Fruit fly (Drosophila melanogaster) Kc167 (cell line): ENCODE measurements around the gene Reck.

Experiments
- Myc ChIP-seq: fragments of >200 bp; optimal IDR thresholded peaks from 2 replicates; lab custom pipeline; 2017; ENCODE audit warnings: missing external identifiers
- Sin3A ChIP-seq: fragments of >200 bp; optimal IDR thresholded peaks from 2 replicates; lab custom pipeline; 2018; ENCODE audit warnings: missing external identifiers
- h ChIP-seq: fragments of >200 bp; optimal IDR thresholded peaks from 3 replicates; lab custom pipeline; 2018; ENCODE audit warnings: missing external identifiers
- insv ChIP-seq: fragments of >200 bp; optimal IDR thresholded peaks from 3 replicates; lab custom pipeline; 2018; ENCODE audit warnings: missing external identifiers
- psq ChIP-seq: fragments of >200 bp; optimal IDR thresholded peaks from 2 replicates; lab custom pipeline; 2017; ENCODE audit warnings: missing external identifiers
- ttk ChIP-seq: sonication (Bioruptor generic); optimal IDR thresholded peaks from 2 replicates; lab custom pipeline; 2017; ENCODE audit warnings: missing external identifiers

The Reck gene

DNA sequence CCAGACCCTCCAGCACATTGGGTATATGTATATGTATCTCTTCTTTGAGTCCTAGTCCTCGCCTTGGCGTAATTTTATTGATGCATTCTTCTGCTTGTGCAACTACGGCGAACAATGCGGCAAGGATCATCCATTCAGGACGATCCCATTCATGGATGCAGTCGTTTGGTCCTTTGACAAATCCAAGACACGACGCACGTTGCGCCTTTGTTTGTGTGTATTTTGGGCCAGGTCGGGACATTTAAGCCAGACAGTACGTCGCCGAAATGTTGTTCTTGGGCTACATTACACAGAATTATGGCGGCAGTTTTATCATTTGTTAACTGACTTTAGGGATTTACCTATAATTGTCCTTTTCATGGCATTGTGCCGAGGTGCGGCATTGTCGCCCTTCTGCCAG is 31.3 kb upstream of the Reck start:
- TF ChIP-seq Sin3A (lab: Kevin White, UChicago): no peak
- no peak for TF ChIP-seq Myc
- TF ChIP-seq insv (lab: Kevin White, UChicago): no peak
- TF ChIP-seq h (lab: Kevin White, UChicago): no peak
- no peak for TF ChIP-seq ttk
- TF ChIP-seq psq (lab: Kevin White, UChicago): no peak

dm6 chr3L:15043874-15044336 is 30.0 kb upstream of the Reck start, which contains the start of gene ind:
Gene ind, minus strand, starts transcription at chr3L:15043924.
- TF ChIP-seq Myc (no peak), Sin3A (lab: Kevin White, UChicago) (no peak), ttk (no peak), h (lab: Kevin White, UChicago) (no peak), psq (lab: Kevin White, UChicago) (no peak), insv (lab: Kevin White, UChicago) (no peak)

DNA sequence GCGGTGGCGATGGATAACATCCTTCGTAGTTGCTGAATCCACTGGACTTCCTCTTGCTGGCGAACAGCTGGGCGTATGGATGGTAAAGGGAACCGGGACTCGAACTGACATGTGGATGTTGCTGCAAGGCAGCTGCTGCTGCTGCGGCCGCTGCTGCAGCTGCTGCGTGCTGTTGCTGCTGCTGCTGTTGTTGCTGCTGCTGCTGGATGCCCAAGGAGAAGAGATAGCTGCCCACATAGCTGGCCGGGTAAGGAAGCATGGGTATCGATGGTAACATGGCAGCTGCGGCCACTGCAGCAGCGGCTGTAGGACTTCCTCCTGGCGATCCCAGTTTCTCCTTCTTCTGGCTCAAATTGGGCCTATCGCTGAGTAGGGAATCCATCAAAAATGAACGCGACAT is 29.6 kb upstream of the Reck start:
- TF ChIP-seq ttk (no peak), h (lab: Kevin White, UChicago) (no peak), Sin3A (lab: Kevin White, UChicago) (no peak), insv (lab: Kevin White, UChicago) (no peak)

DNA sequence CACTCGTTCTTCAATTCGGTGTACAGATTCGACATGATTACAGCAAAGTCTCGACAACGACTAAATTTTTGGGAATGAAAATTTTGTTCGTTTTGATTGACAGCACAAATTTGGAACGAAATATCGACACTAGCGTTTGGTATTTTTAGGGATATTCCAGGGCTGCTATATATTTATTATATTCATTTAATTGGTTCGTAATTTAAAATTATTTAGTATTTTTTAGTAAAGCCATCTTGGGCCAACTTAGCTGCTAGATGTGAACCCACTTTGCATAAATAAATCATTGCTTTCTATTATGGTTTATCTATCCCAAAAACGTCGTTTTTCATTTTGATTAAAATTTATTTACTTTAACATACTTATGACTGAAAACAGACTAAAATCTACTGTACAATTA is 28.6 kb upstream of the Reck start, which contains the start of gene Rpn12R:
Rpn12R (minus strand) TSS at position 101 of the 400 bp plus-strand sequence.
- TF ChIP-seq ttk (no peak), h (lab: Kevin White, UChicago) (no peak), Myc (no peak), psq (lab: Kevin White, UChicago) (no peak), Sin3A (lab: Kevin White, UChicago) (no peak), insv (lab: Kevin White, UChicago) (no peak)

dm6 chr3L:15040329-15040886 is 26.5 kb upstream of the Reck start:
- TF ChIP-seq Sin3A (lab: Kevin White, UChicago) (no peak), ttk (no peak), h (lab: Kevin White, UChicago) (no peak), psq (lab: Kevin White, UChicago) (no peak)

DNA sequence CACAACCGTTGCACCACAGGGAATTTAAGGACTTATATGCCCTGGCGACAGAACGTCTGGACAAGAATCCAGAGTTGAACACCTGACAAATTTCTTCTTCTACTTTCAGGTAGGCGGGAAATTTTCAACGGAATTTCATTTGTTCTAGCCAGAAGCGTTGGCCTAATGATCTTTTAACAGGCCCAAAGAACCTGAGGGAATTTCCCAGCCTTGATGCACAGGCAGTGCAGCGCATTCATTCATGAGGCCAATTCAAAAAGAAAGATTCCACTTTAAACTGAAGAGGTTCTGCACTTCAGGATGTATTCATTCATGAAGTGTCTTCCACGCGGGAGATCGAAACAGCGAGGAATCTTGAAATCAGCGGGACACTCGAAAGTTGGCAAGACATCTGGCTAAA is 25.6 kb upstream of the Reck start:
- TF ChIP-seq h (lab: Kevin White, UChicago) (no peak), psq (lab: Kevin White, UChicago) (no peak), ttk (no peak), Myc (no peak), insv (lab: Kevin White, UChicago) (no peak), Sin3A (lab: Kevin White, UChicago) (no peak)

DNA sequence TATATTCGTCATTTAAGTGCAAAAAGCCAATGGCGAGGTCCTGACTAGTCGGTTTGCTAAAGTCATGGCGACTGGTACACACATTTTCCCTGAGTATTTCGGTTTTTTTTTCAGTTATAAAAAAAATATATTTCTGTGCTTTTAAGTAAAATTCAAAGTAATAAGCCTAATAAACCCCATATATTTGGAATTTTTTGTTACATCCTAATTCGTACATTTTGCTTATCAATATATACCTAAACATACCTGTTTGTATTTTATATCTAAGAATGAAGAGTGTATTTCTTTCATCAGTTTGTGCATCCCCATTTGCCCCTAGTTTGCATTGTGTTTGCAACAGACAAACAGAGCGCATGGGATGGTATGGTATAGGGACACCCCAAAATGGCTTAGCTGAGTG is 21.7 kb upstream of the Reck start:
- TF ChIP-seq psq (lab: Kevin White, UChicago): no peak
- TF ChIP-seq h (lab: Kevin White, UChicago): no peak
- TF ChIP-seq Sin3A (lab: Kevin White, UChicago): no peak
- no peak for TF ChIP-seq Myc
- no peak for TF ChIP-seq ttk
- no peak for TF ChIP-seq insv (lab: Kevin White, UChicago)

- TF ChIP-seq Myc: no peak
- TF ChIP-seq psq (lab: Kevin White, UChicago): no peak
- no peak for TF ChIP-seq insv (lab: Kevin White, UChicago)
- no peak for TF ChIP-seq ttk
- TF ChIP-seq h (lab: Kevin White, UChicago): no peak
Observed at dm6 chr3L:15034714-15035076, 20.8 kb upstream of the Reck start.

DNA sequence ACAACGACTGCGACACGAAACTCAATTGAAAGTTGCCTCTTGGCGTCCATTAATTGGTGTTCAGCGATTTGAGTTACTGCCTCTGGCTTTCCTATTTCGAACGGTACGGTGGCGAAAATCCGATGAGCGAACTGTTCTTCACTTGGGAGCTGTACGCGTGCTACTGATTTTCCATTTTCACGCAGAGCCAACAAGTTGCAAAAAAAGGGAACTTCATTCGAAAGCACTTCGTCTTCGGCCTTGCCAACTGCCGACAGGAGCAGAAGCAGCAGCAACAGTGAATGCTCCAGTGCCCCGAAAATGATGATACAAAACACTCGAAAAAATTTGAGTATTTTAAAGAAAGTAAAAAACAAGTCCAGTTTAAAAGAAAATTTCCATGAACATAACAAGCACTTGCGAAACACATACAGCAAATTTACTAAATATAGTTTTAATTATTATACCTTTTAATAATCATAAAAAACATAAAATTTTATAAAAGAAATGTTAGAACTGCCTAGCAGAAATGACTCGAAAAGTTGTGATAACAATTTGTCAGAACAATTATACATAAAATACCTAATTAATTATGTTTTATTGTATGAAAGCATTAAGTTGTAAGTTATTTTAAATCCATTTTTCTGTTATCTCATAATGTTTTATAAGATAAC is 20.3 kb upstream of the Reck start:
- TF ChIP-seq h (lab: Kevin White, UChicago) (no peak), ttk (no peak), Myc (no peak)

dm6 chr3L:15031773-15032172 is 17.9 kb upstream of the Reck start:
- TF ChIP-seq ttk (no peak), psq (lab: Kevin White, UChicago) (no peak), Myc (no peak), h (lab: Kevin White, UChicago) (no peak), Sin3A (lab: Kevin White, UChicago) (no peak), insv (lab: Kevin White, UChicago) (no peak)

DNA sequence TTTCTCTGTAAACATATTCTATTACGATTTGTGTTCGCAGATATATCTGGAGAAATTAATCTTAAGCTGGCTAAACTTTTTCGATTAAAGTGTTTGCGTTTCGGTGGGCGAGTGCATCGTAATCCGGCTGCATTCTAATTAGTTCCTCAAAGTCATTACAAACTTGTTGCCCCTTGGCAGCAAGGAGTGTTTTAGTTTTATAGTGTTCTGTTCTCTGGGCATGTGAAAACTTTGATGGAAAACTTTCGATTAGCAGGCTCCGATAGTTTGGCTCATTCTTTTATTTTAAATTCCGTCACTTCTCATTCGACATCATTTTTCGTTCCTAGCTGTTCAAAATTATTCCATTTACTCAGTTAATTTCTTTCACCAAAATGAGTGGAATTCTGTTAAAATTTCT is 9.3 kb upstream of the Reck start, which contains the start of gene CG32148:
CG32148 (plus strand) TSS at position 301 of the 400 bp plus-strand sequence.
- no peak for TF ChIP-seq Sin3A (lab: Kevin White, UChicago)
- no peak for TF ChIP-seq ttk
- TF ChIP-seq h (lab: Kevin White, UChicago): no peak
- no peak for TF ChIP-seq Myc
- TF ChIP-seq psq (lab: Kevin White, UChicago): no peak
- no peak for TF ChIP-seq insv (lab: Kevin White, UChicago)

DNA sequence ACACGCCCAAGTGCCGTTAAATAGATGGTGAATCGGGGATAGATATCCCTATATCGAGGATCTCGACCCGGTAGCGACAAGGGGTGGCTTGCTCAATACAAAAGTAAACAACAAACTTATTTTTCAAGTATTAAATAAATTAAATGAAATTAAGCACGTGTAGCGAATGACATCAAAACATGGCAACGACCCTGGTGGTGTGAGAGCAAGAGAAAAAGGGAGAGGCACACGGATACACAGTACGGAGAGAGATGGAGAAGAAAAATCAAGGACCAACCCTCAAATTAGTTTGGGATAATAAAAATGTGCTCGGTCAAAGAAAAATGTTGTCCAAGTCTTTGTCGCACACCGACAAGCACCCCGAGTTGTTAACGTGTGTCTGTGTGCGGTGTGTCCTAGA is 7.1 kb upstream of the Reck start:
- TF ChIP-seq Sin3A (lab: Kevin White, UChicago) (no peak), insv (lab: Kevin White, UChicago) (no peak), Myc (no peak), h (lab: Kevin White, UChicago) (no peak)

- no peak for TF ChIP-seq h (lab: Kevin White, UChicago)
- no peak for TF ChIP-seq psq (lab: Kevin White, UChicago)
- TF ChIP-seq Sin3A (lab: Kevin White, UChicago): no peak
- no peak for TF ChIP-seq insv (lab: Kevin White, UChicago)
- TF ChIP-seq Myc: no peak
- no peak for TF ChIP-seq ttk
Observed at dm6 chr3L:15013296-15013695, 566 bp downstream of the Reck start.
